Fruit fly (Drosophila melanogaster): ENCODE data around the gene noi.
A peak's percentile ranks its signal among the peaks of the same experiment; 100 is the strongest.

The noi gene

DNA sequence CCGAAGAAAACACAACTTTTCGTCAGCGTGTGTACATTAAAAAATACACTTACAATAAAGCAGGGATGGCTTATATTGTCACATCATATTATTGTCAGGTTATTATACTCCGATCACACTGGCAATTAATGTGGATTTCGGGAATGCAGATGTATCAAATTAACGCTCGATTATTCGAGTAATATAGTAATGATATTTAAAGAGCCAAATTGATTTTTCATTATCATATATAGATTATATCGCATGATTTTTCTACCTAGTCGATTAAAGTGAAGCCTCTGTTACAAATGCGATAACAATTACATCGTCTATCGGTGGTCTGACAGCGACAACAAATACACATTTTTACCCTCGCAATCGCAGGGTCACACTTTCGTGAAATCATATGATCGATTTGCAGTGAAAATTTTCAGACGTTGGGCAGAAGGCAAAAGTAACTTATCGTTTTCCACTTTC, at the start of gene noi, which contains the start of gene Vha26 (continued):
- no peak for TF ChIP-seq CG9215 (GFP tag; IDR thresholded peaks at IDR 0.05)
- TF ChIP-seq sr (GFP tag; IDR thresholded peaks at IDR 0.05) = no peak
- peak; percentile 63 for TF ChIP-seq Bgb (GFP tag; IDR thresholded peaks at IDR 0.05; ENCODE audit: partially characterized antibody)
- peak; percentile 7 for TF ChIP-seq CG13296 (GFP tag; optimal IDR thresholded peaks at IDR 0.05)
- TF ChIP-seq kay (GFP tag; optimal IDR thresholded peaks at IDR 0.05) = no peak
- TF ChIP-seq ERR (GFP tag; optimal IDR thresholded peaks at IDR 0.05) = no peak
- peak; percentile 50 for TF ChIP-seq HLH54F (GFP tag; optimal IDR thresholded peaks at IDR 0.05)
- TF ChIP-seq dmrt99B (tag; optimal IDR thresholded peaks at IDR 0.05) = no peak
- no peak for TF ChIP-seq CG11247 (GFP tag; IDR thresholded peaks at IDR 0.05)
- peak; percentile 64; the same call in 1 of the 2 replicates for TF ChIP-seq CG32532 (GFP tag; IDR thresholded peaks at IDR 0.05)
- TF ChIP-seq pb (GFP tag; optimal IDR thresholded peaks at IDR 0.05) = no peak
- TF ChIP-seq crp (GFP tag; optimal IDR thresholded peaks at IDR 0.05) = peak in 1 of 2 experiments; percentile 87
- no peak for TF ChIP-seq ash1 (GFP tag; optimal IDR thresholded peaks at IDR 0.05)
- no peak for TF ChIP-seq Abd-B (GFP tag; optimal IDR thresholded peaks at IDR 0.05)
- peak; percentile 37; the same call in 1 of the 2 replicates for TF ChIP-seq sna (GFP tag; IDR thresholded peaks at IDR 0.05; ENCODE audit: partially characterized antibody)
- peak; percentile 68 for TF ChIP-seq gfzf (GFP tag; optimal IDR thresholded peaks at IDR 0.05)
- TF ChIP-seq gce (GFP tag; IDR thresholded peaks at IDR 0.05) = no peak
- TF ChIP-seq Elba2 (GFP tag; optimal IDR thresholded peaks at IDR 0.05) = no peak
- TF ChIP-seq Hr3 (GFP tag; optimal IDR thresholded peaks at IDR 0.05) = peak; percentile 28
- no peak for TF ChIP-seq sd (tag; optimal IDR thresholded peaks at IDR 0.05)
- TF ChIP-seq CG8924 (tag; optimal IDR thresholded peaks at IDR 0.05) = no peak
- TF ChIP-seq CG10147 (GFP tag; optimal IDR thresholded peaks at IDR 0.05) = no peak
- TF ChIP-seq Mad (GFP tag; optimal IDR thresholded peaks at IDR 0.05) = peak; percentile 13
- TF ChIP-seq CG8388 (GFP tag; optimal IDR thresholded peaks at IDR 0.05) = no peak
- no peak for TF ChIP-seq CG4360 (GFP tag; IDR thresholded peaks at IDR 0.05)
- TF ChIP-seq CG12769 (tag; optimal IDR thresholded peaks at IDR 0.05) = no peak
- peak; percentile 40; the same call in 1 of the 2 replicates for TF ChIP-seq CG32767 (GFP tag; IDR thresholded peaks at IDR 0.05)
- TF ChIP-seq CG12391 (tag; optimal IDR thresholded peaks at IDR 0.05) = peak; percentile 72
- no peak for TF ChIP-seq fd102C (GFP tag; optimal IDR thresholded peaks at IDR 0.05)
- TF ChIP-seq lov (optimal IDR thresholded peaks at IDR 0.05) = no peak
- no peak for TF ChIP-seq lov (GFP tag; IDR thresholded peaks at IDR 0.05)
- peak; percentile 38 for TF ChIP-seq ind (GFP tag; optimal IDR thresholded peaks at IDR 0.05)
- no peak for TF ChIP-seq tap (tag; optimal IDR thresholded peaks at IDR 0.05)
- TF ChIP-seq her (GFP tag; optimal IDR thresholded peaks at IDR 0.05) = no peak
- no peak for TF ChIP-seq CG4404 (GFP tag; IDR thresholded peaks at IDR 0.05)
- TF ChIP-seq nom (GFP tag; optimal IDR thresholded peaks at IDR 0.05) = no peak
- no peak for TF ChIP-seq wdn (GFP tag; IDR thresholded peaks at IDR 0.05)
- TF ChIP-seq CG4617 (GFP tag; optimal IDR thresholded peaks at IDR 0.05; ENCODE audit: borderline replicate concordance) = peak; percentile 53
- no peak for TF ChIP-seq B-H1 (GFP tag; IDR thresholded peaks at IDR 0.05)
- no peak for TF ChIP-seq Rx (GFP tag; IDR thresholded peaks at IDR 0.05)
- TF ChIP-seq gsb (GFP tag; IDR thresholded peaks at IDR 0.05) = no peak
- no peak for TF ChIP-seq CG7271 (tag; optimal IDR thresholded peaks at IDR 0.05)
- TF ChIP-seq ab (GFP tag; optimal IDR thresholded peaks at IDR 0.05) = no peak
- TF ChIP-seq repo (GFP tag; optimal IDR thresholded peaks at IDR 0.05) = no peak
- TF ChIP-seq CG5245 (GFP tag; optimal IDR thresholded peaks at IDR 0.05) = no peak
- peak; percentile 96 for TF ChIP-seq CG7928 (GFP tag; optimal IDR thresholded peaks at IDR 0.05)
- no peak for TF ChIP-seq oc (tag; optimal IDR thresholded peaks at IDR 0.05)
- peak; percentile 31 for TF ChIP-seq Mes4 (GFP tag; optimal IDR thresholded peaks at IDR 0.05)
- peak; percentile 49 for TF ChIP-seq CG13775 (GFP tag; optimal IDR thresholded peaks at IDR 0.05)
- TF ChIP-seq sim (GFP tag; IDR thresholded peaks at IDR 0.05) = no peak
- TF ChIP-seq CG34376 (GFP tag; optimal IDR thresholded peaks at IDR 0.05) = no peak
- TF ChIP-seq dmrt11E (tag; optimal IDR thresholded peaks at IDR 0.05) = peak; percentile 46

All from whole organism, embryonic.